Worm (Caenorhabditis elegans) whole organism, young adult: ENCODE measurements around the gene srt-27.

Source experiments
- B0019.2 ChIP-seq: fragments of 200-800 bp; sonication (Bioruptor generic); conservative IDR thresholded peaks from 2 replicates; pipeline ENCODE4 v1.3.6; 2022; ENCODE audit warnings: missing genetic modification reagents, missing genetic modification characterization, missing compliant biosample characterization
- F23B12.7 ChIP-seq: sonication (generic microtip); optimal IDR thresholded peaks from 2 replicates; lab custom pipeline; 2017; ENCODE audit warnings: missing genetic modification characterization, mild to moderate bottlenecking, missing compliant biosample characterization, antibody characterized with exemption, moderate library complexity; ENCODE audit not compliant: insufficient read depth
- F33H1.4 ChIP-seq: fragments of 200-800 bp; sonication (Bioruptor generic); IDR thresholded peaks from 2 replicates; pipeline ENCODE4 v1.3.6; 2022; ENCODE audit warnings: missing genetic modification reagents, missing genetic modification characterization, missing compliant biosample characterization
- F37B4.10 ChIP-seq: fragments of 200-800 bp; sonication (Bioruptor generic); IDR thresholded peaks from 2 replicates; pipeline ENCODE4 v1.3.6; 2022; ENCODE audit warnings: missing genetic modification characterization, missing compliant biosample characterization
- F49E8.2 ChIP-seq: sonication (generic microtip); optimal IDR thresholded peaks from 3 replicates; lab custom pipeline; 2017; ENCODE audit warnings: missing genetic modification characterization, mild to moderate bottlenecking, missing compliant biosample characterization, antibody characterized with exemption, moderate library complexity; ENCODE audit not compliant: insufficient read depth
- T26A5.8 ChIP-seq: sonication (generic microtip); optimal IDR thresholded peaks from 2 replicates; lab custom pipeline; 2016; ENCODE audit warnings: missing genetic modification characterization, missing compliant biosample characterization
- Y53G8AR.9 ChIP-seq: fragments of 200-800 bp; sonication (Bioruptor generic); conservative IDR thresholded peaks from 2 replicates; pipeline ENCODE4 v1.3.6; 2022; ENCODE audit warnings: missing genetic modification reagents, missing genetic modification characterization, missing compliant biosample characterization
- Y56A3A.18 ChIP-seq: fragments of 200-800 bp; sonication (Bioruptor generic); IDR thresholded peaks from 2 replicates; pipeline ENCODE4 v1.3.6; 2022; ENCODE audit warnings: missing genetic modification reagents, missing genetic modification characterization, missing compliant biosample characterization
- Y95B8A.8 ChIP-seq: fragments of 200-800 bp; sonication (Bioruptor generic); IDR thresholded peaks from 2 replicates; pipeline ENCODE4 v1.3.6; 2022; ENCODE audit warnings: missing genetic modification reagents, missing genetic modification characterization, missing compliant biosample characterization
- ZK185.1 ChIP-seq: sonication (generic microtip); optimal IDR thresholded peaks from 2 replicates; lab custom pipeline; 2016; ENCODE audit warnings: mild to moderate bottlenecking, missing genetic modification characterization, missing compliant biosample characterization; ENCODE audit not compliant: poor library complexity, severe bottlenecking
- ama-1 ChIP-seq, 3 experiments: fragments of 150-350 bp in 1 of 3; sonication (generic microtip) in 2 of 3; optimal IDR thresholded peaks; 2 replicates each; lab custom pipeline; 2014 to 2018; ENCODE audit warnings: missing biosample characterization in 2 of 3, missing genetic modification characterization in 2 of 3, missing genetic modification reagents in 2 of 3
- attf-6 ChIP-seq: fragments of 200-800 bp; sonication (Bioruptor generic); IDR thresholded peaks from 2 replicates; pipeline ENCODE4 v1.3.6; 2022; ENCODE audit warnings: missing genetic modification reagents, missing genetic modification characterization, missing compliant biosample characterization
- bed-1 ChIP-seq: fragments of 200-800 bp; sonication (Bioruptor generic); IDR thresholded peaks from 2 replicates; pipeline ENCODE4 v1.3.6; 2022; ENCODE audit warnings: missing genetic modification reagents, missing genetic modification characterization, missing compliant biosample characterization
- bed-2 ChIP-seq: fragments of 200-800 bp; sonication (Bioruptor generic); IDR thresholded peaks from 2 replicates; pipeline ENCODE4 v1.3.6; 2022; ENCODE audit warnings: missing genetic modification reagents, missing genetic modification characterization, missing compliant biosample characterization
- ccch-3 ChIP-seq: fragments of 200-800 bp; sonication (Bioruptor generic); optimal IDR thresholded peaks from 2 replicates; lab custom pipeline; 2018; ENCODE audit warnings: mild to moderate bottlenecking, missing genetic modification characterization, missing compliant biosample characterization
- cebp-2 ChIP-seq: fragments of 200-800 bp; sonication (Bioruptor generic); IDR thresholded peaks from 2 replicates; pipeline ENCODE4 v1.3.6; 2022; ENCODE audit warnings: missing genetic modification characterization, missing compliant biosample characterization
- ceh-91 ChIP-seq: fragments of 200-800 bp; sonication (Bioruptor generic); IDR thresholded peaks from 2 replicates; pipeline ENCODE4 v1.3.6; 2022; ENCODE audit warnings: missing genetic modification reagents, missing genetic modification characterization, missing compliant biosample characterization
- chd-7 ChIP-seq: sonication (generic microtip); optimal IDR thresholded peaks from 2 replicates; lab custom pipeline; 2016; ENCODE audit warnings: mild to moderate bottlenecking, missing genetic modification characterization, moderate library complexity, missing compliant biosample characterization
- dox-1 ChIP-seq: fragments of 200-800 bp; sonication (Bioruptor generic); IDR thresholded peaks from 2 replicates; pipeline ENCODE4 v1.3.6; 2022; ENCODE audit warnings: missing genetic modification reagents, missing genetic modification characterization, missing compliant biosample characterization
- egl-18 ChIP-seq: fragments of 200-800 bp; sonication (Bioruptor generic); IDR thresholded peaks from 2 replicates; pipeline ENCODE4 v1.3.6; 2022; ENCODE audit warnings: missing genetic modification reagents, missing genetic modification characterization, missing compliant biosample characterization
- egl-44 ChIP-seq: fragments of 200-800 bp; sonication (Bioruptor generic); IDR thresholded peaks from 2 replicates; pipeline ENCODE4 v1.3.6; 2022; ENCODE audit warnings: missing genetic modification reagents, missing genetic modification characterization, missing compliant biosample characterization
- fkh-3 ChIP-seq: sonication (generic microtip); optimal IDR thresholded peaks from 2 replicates; lab custom pipeline; 2016; ENCODE audit warnings: mild to moderate bottlenecking, missing genetic modification characterization, missing compliant biosample characterization
- gei-17 ChIP-seq: fragments of 200-800 bp; sonication (Bioruptor generic); optimal IDR thresholded peaks from 2 replicates; lab custom pipeline; 2018; ENCODE audit warnings: mild to moderate bottlenecking, missing genetic modification characterization, missing compliant biosample characterization
- him-1 ChIP-seq: sonication (generic microtip); optimal IDR thresholded peaks from 2 replicates; lab custom pipeline; 2016; ENCODE audit warnings: missing genotype, missing genetic modification reagents, missing genetic modification characterization, missing compliant biosample characterization
- hmg-20 ChIP-seq: fragments of 200-800 bp; sonication (Bioruptor generic); IDR thresholded peaks from 2 replicates; pipeline ENCODE4 v1.3.6; 2022; ENCODE audit warnings: missing genetic modification reagents, missing genetic modification characterization, missing compliant biosample characterization
- lin-26 ChIP-seq: fragments of 200-800 bp; sonication (Bioruptor generic); IDR thresholded peaks from 2 replicates; pipeline ENCODE4 v1.3.6; 2022; ENCODE audit warnings: missing genetic modification reagents, missing genetic modification characterization, missing compliant biosample characterization
- lin-35 ChIP-seq, 3 experiments: fragments of 150-350 bp in 2 of 3; sonication (generic microtip) in 1 of 3; optimal IDR thresholded peaks; 2 replicates each; lab custom pipeline; 2014 to 2018; ENCODE audit warnings: missing biosample characterization in 3 of 3, missing genetic modification characterization in 3 of 3, missing genetic modification reagents in 3 of 3
- lin-54 ChIP-seq: fragments of 200-800 bp; sonication (Bioruptor generic); optimal IDR thresholded peaks from 2 replicates; lab custom pipeline; 2018; ENCODE audit warnings: mild to moderate bottlenecking, missing genetic modification characterization, missing compliant biosample characterization
- lsl-1 ChIP-seq: fragments of 200-800 bp; sonication (Bioruptor generic); optimal IDR thresholded peaks from 2 replicates; lab custom pipeline; 2018; ENCODE audit warnings: mild to moderate bottlenecking, missing genetic modification characterization, moderate library complexity, missing compliant biosample characterization
- lsy-27 ChIP-seq: sonication (generic microtip); optimal IDR thresholded peaks from 2 replicates; lab custom pipeline; 2017; ENCODE audit warnings: missing genetic modification characterization, mild to moderate bottlenecking, missing compliant biosample characterization, antibody characterized with exemption, missing genotype, borderline replicate concordance; ENCODE audit not compliant: insufficient read depth
- madf-3 ChIP-seq: fragments of 200-800 bp; sonication (Bioruptor generic); IDR thresholded peaks from 2 replicates; pipeline ENCODE4 v1.3.6; 2022; ENCODE audit warnings: missing genetic modification reagents, missing genetic modification characterization, missing compliant biosample characterization
- mcd-1 ChIP-seq: fragments of 200-800 bp; sonication (Bioruptor generic); IDR thresholded peaks from 2 replicates; pipeline ENCODE4 v1.3.6; 2022; ENCODE audit warnings: missing genetic modification reagents, missing genetic modification characterization, missing compliant biosample characterization
- mel-28 ChIP-seq: sonication (generic microtip); optimal IDR thresholded peaks from 2 replicates; lab custom pipeline; 2016; ENCODE audit warnings: borderline replicate concordance, mild to moderate bottlenecking, missing genetic modification characterization, missing compliant biosample characterization
- mxl-1 ChIP-seq: sonication (generic microtip); optimal IDR thresholded peaks from 2 replicates; lab custom pipeline; 2016; ENCODE audit warnings: missing genetic modification characterization, missing compliant biosample characterization
- nfya-2 ChIP-seq: fragments of 200-800 bp; sonication (Bioruptor generic); IDR thresholded peaks from 2 replicates; pipeline ENCODE4 v1.3.6; 2022; ENCODE audit warnings: missing genetic modification reagents, missing genetic modification characterization, missing compliant biosample characterization
- nhr-120 ChIP-seq: fragments of 200-800 bp; sonication (Bioruptor generic); IDR thresholded peaks from 2 replicates; pipeline ENCODE4 v1.3.6; 2022; ENCODE audit warnings: missing genetic modification characterization, missing compliant biosample characterization
- nhr-27 ChIP-seq: fragments of 200-800 bp; sonication (Bioruptor generic); optimal IDR thresholded peaks from 2 replicates; lab custom pipeline; 2018; ENCODE audit warnings: mild to moderate bottlenecking, missing genetic modification characterization, moderate library complexity, missing compliant biosample characterization
- rcor-1 ChIP-seq: fragments of 200-800 bp; sonication (Bioruptor generic); IDR thresholded peaks from 2 replicates; pipeline ENCODE4 v1.3.6; 2022; ENCODE audit warnings: missing genetic modification reagents, missing genetic modification characterization, missing compliant biosample characterization
- repo-1 ChIP-seq: sonication (generic microtip); optimal IDR thresholded peaks from 2 replicates; lab custom pipeline; 2017; ENCODE audit warnings: mild to moderate bottlenecking, missing genetic modification characterization, missing compliant biosample characterization
- sea-2 ChIP-seq: fragments of 200-800 bp; sonication (Bioruptor generic); IDR thresholded peaks from 2 replicates; pipeline ENCODE4 v1.3.6; 2022; ENCODE audit warnings: missing genetic modification characterization, missing compliant biosample characterization
- snpc-4 ChIP-seq, 5 experiments: fragments of 150-350 bp in 1 of 5; sonication (generic microtip) in 4 of 5; optimal IDR thresholded peaks; 2 replicates each; lab custom pipeline; 2014 to 2018; ENCODE audit warnings: missing genetic modification characterization in 5 of 5, missing biosample characterization in 3 of 5, antibody characterized with exemption in 2 of 5, mild to moderate bottlenecking in 2 of 5, missing compliant biosample characterization in 2 of 5, missing genotype in 2 of 5, moderate library complexity in 2 of 5, missing genetic modification reagents in 1 of 5
- tbx-9 ChIP-seq: sonication (generic microtip); optimal IDR thresholded peaks from 2 replicates; lab custom pipeline; 2016; ENCODE audit warnings: borderline replicate concordance, missing genetic modification characterization, inconsistent platforms, missing compliant biosample characterization
- unc-62 ChIP-seq: fragments of 150-350 bp; optimal IDR thresholded peaks from 2 replicates; lab custom pipeline; 2014; ENCODE audit warnings: missing biosample characterization, missing genetic modification reagents, missing genetic modification characterization
- zim-3 ChIP-seq: sonication (generic microtip); optimal IDR thresholded peaks from 2 replicates; lab custom pipeline; 2017; ENCODE audit warnings: mild to moderate bottlenecking, missing genetic modification characterization, moderate library complexity, missing compliant biosample characterization
- ztf-28 ChIP-seq: fragments of 200-800 bp; sonication (Bioruptor generic); IDR thresholded peaks from 2 replicates; pipeline ENCODE4 v1.3.6; 2022; ENCODE audit warnings: missing genetic modification reagents, missing genetic modification characterization, missing compliant biosample characterization
- ztf-3 ChIP-seq: fragments of 200-800 bp; sonication (Bioruptor generic); optimal IDR thresholded peaks from 2 replicates; lab custom pipeline; 2018; ENCODE audit warnings: mild to moderate bottlenecking, missing genetic modification characterization, missing compliant biosample characterization
- ztf-6 ChIP-seq: fragments of 200-800 bp; sonication (Bioruptor generic); IDR thresholded peaks from 2 replicates; pipeline ENCODE4 v1.3.6; 2022; ENCODE audit warnings: missing genetic modification reagents, missing genetic modification characterization, missing compliant biosample characterization

Gene srt-27

ce11 chrV:2672603-2673002 is 48.1 kb downstream of the srt-27 start, which contains the start of gene W02G9.3:
TSS of gene W02G9.3 (plus strand) at chrV:2672986.
- TF ChIP-seq lsl-1 (GFP tag; lab: Kevin White, UChicago) (peak; percentile 58), ccch-3 (no peak), cebp-2 (GFP tag; lab: Robert Waterston, UW) (no peak), mcd-1 (GFP tag; lab: Robert Waterston, UW) (peak; percentile 95), egl-44 (no peak), madf-3 (0 out of 2 replicates have a peak, but pooled peaks have one; percentile 43), zim-3 (no peak), lsy-27 (tag; lab: Kevin White, UChicago) (no peak), F23B12.7 (tag; lab: Kevin White, UChicago) (peak; percentile 60), ztf-28 (GFP tag; lab: Robert Waterston, UW) (no peak), bed-1 (GFP tag; lab: Robert Waterston, UW) (no peak), ztf-3 (GFP tag; lab: Kevin White, UChicago) (no peak), lin-54 (GFP tag; lab: Kevin White, UChicago) (peak; percentile 73), F37B4.10 (GFP tag; lab: Robert Waterston, UW) (no peak), hmg-20 (GFP tag; lab: Robert Waterston, UW) (no peak), unc-62 (GFP tag; lab: Kevin White, UChicago) (no peak), Y53G8AR.9 (GFP tag; lab: Robert Waterston, UW) (no peak), T26A5.8 (tag; lab: Kevin White, UChicago) (no peak), nhr-27 (tag; lab: Kevin White, UChicago) (no peak), ZK185.1 (tag; lab: Kevin White, UChicago) (no peak), bed-2 (GFP tag; lab: Robert Waterston, UW) (no peak), fkh-3 (tag; lab: Kevin White, UChicago) (no peak), attf-6 (GFP tag; lab: Robert Waterston, UW) (0 out of 2 replicates have a peak, but pooled peaks have one; percentile 13), lin-26 (GFP tag; lab: Robert Waterston, UW) (no peak), mxl-1 (tag; lab: Kevin White, UChicago) (no peak), F49E8.2 (peak; percentile 60), snpc-4 (GFP tag; optimal IDR thresholded peaks at IDR 0.05; lab: Kevin White, UChicago) (no peak), snpc-4 (tag; optimal IDR thresholded peaks at IDR 0.05; lab: Kevin White, UChicago) (peak; percentile 24 to 64 (median 44)), ama-1 (optimal IDR thresholded peaks at IDR 0.05; lab: Kevin White, UChicago) (no peak), ama-1 (GFP tag; optimal IDR thresholded peaks at IDR 0.05; lab: Kevin White, UChicago) (no peak), F33H1.4 (GFP tag; lab: Robert Waterston, UW) (peak; percentile 46; the same call in 1 of the 2 replicates), tbx-9 (no peak), lin-35 (GFP tag; optimal IDR thresholded peaks at IDR 0.05; lab: Kevin White, UChicago) (peak in 1 of 3 experiments; percentile 81), nfya-2 (no peak), ztf-6 (GFP tag; lab: Robert Waterston, UW) (no peak), dox-1 (peak; percentile 64; the same call in 1 of the 2 replicates), gei-17 (GFP tag; lab: Kevin White, UChicago) (no peak), him-1 (peak; percentile 1), ceh-91 (peak; percentile 44; the same call in 1 of the 2 replicates), repo-1 (tag; lab: Kevin White, UChicago) (no peak), sea-2 (GFP tag; lab: Robert Waterston, UW) (no peak), Y56A3A.18 (GFP tag; lab: Robert Waterston, UW) (no peak), nhr-120 (GFP tag; lab: Robert Waterston, UW) (no peak), Y95B8A.8 (GFP tag; lab: Robert Waterston, UW) (no peak), mel-28 (tag; lab: Kevin White, UChicago) (no peak), B0019.2 (no peak), chd-7 (tag; lab: Kevin White, UChicago) (no peak), rcor-1 (peak; percentile 48; the same call in 1 of the 2 replicates), egl-18 (GFP tag; lab: Robert Waterston, UW) (no peak)
